Worm (Caenorhabditis elegans) whole organism, L2 larva: ENCODE measurements around the gene srbc-14.

Source experiments
- ZK546.5 ChIP-seq: sonication (generic microtip); optimal IDR thresholded peaks from 2 replicates; lab custom pipeline; 2017; ENCODE audit warnings: missing biosample characterization, missing genetic modification characterization
- alr-1 ChIP-seq: fragments of 150-350 bp; optimal IDR thresholded peaks from 2 replicates; lab custom pipeline; 2014; ENCODE audit warnings: missing biosample characterization, missing genetic modification characterization
- egl-27 ChIP-seq: sonication (generic microtip); optimal IDR thresholded peaks from 3 replicates; lab custom pipeline; 2017; ENCODE audit warnings: missing biosample characterization, missing genetic modification reagents, missing genetic modification characterization
- lin-13 ChIP-seq: fragments of 150-350 bp; optimal IDR thresholded peaks from 2 replicates; lab custom pipeline; 2014; ENCODE audit warnings: missing biosample characterization, missing genetic modification reagents, missing genetic modification characterization
- sma-3 ChIP-seq: sonication (generic microtip); optimal IDR thresholded peaks from 2 replicates; lab custom pipeline; 2016; ENCODE audit warnings: missing genetic modification reagents, missing genetic modification characterization, missing compliant biosample characterization
- snpc-4 ChIP-seq: fragments of 150-350 bp; optimal IDR thresholded peaks from 2 replicates; lab custom pipeline; 2014; ENCODE audit warnings: missing biosample characterization, missing genetic modification characterization
- unc-62 ChIP-seq: fragments of 150-350 bp; optimal IDR thresholded peaks from 2 replicates; lab custom pipeline; 2014; ENCODE audit warnings: missing biosample characterization, missing genetic modification reagents, missing genetic modification characterization
- zag-1 ChIP-seq: fragments of 150-350 bp; optimal IDR thresholded peaks from 2 replicates; lab custom pipeline; 2014; ENCODE audit warnings: missing biosample characterization, missing genetic modification characterization
- ztf-11 ChIP-seq: sonication (generic microtip); optimal IDR thresholded peaks from 2 replicates; lab custom pipeline; 2017; ENCODE audit warnings: missing biosample characterization, missing genetic modification characterization

- TF ChIP-seq ZK546.5 (tag; lab: Kevin White, UChicago) (no peak), snpc-4 (tag; lab: Kevin White, UChicago) (no peak), ztf-11 (no peak), zag-1 (tag; lab: Kevin White, UChicago) (no peak), sma-3 (GFP tag; lab: Kevin White, UChicago) (no peak), unc-62 (GFP tag; lab: Kevin White, UChicago) (no peak), lin-13 (GFP tag; lab: Kevin White, UChicago) (no peak), alr-1 (tag; lab: Kevin White, UChicago) (no peak), egl-27 (tag; lab: Kevin White, UChicago) (no peak)
Measured at ce11 chrV:17061585-17061984, 9.9 kb downstream of the srbc-14 start, which contains the start of gene F28B1.9.
